Fruit fly (Drosophila melanogaster) S2 (cell line): Measurements from ENCODE around the gene Rh4.

Experiments used
- CG8478 ChIP-seq: fragments of >200 bp; optimal IDR thresholded peaks from 2 replicates; lab custom pipeline; 2018
- CTCF ChIP-seq, 2 experiments: fragments of >200 bp; optimal IDR thresholded peaks; 2 replicates each; lab custom pipeline; 2018

dm6 chr3L:16818063-16818462 lies 44.3 kb downstream of the Rh4 start:
- TF ChIP-seq CG8478 (lab: Kevin White, UChicago) = no peak
- TF ChIP-seq CTCF (optimal IDR thresholded peaks at IDR 0.05; lab: Kevin White, UChicago) = no peak
